Worm (Caenorhabditis elegans): ENCODE measurements around the gene ZC317.6.

DNA sequence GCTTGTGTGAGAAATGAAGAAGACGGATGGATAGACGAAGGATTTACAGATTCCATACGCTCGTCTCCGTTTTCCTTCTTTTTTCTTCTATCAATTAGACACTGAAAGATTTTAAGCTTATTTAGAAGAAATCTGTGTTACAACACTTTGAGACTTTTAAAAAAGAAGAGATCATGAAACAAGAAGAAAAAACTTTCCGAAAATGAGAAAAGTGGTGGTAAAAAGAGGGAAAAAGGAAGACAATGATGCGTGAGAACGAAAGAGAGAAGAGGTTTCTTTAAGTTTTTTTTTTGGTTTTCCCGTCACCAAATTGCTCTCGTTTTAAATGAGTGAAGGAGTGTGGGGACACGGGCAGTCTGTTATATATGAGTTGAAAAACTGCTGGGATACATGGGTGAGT, 14.8 kb downstream of the ZC317.6 start, which contains the start of gene glc-3:
- TF ChIP-seq nhr-11 (tag; optimal IDR thresholded peaks at IDR 0.05) = no peak
- TF ChIP-seq ztf-1 (GFP tag; conservative IDR thresholded peaks at IDR 0.05) = no peak
- TF ChIP-seq nhr-237 (tag; optimal IDR thresholded peaks at IDR 0.05) = no peak
- TF ChIP-seq dmd-4 (tag; optimal IDR thresholded peaks at IDR 0.05) = no peak
- TF ChIP-seq mdl-1 (tag; optimal IDR thresholded peaks at IDR 0.05) = no peak
- no peak for TF ChIP-seq snpc-4 (tag; optimal IDR thresholded peaks at IDR 0.05)
- TF ChIP-seq ama-1 (optimal IDR thresholded peaks at IDR 0.05) = no peak
- TF ChIP-seq zag-1 (tag; optimal IDR thresholded peaks at IDR 0.05) = no peak
- no peak for TF ChIP-seq nhr-12 (tag; optimal IDR thresholded peaks at IDR 0.05)
- TF ChIP-seq lsy-2 (tag; optimal IDR thresholded peaks at IDR 0.05) = no peak
